Fruit fly (Drosophila melanogaster): ENCODE results near the gene CG15177.

CG15177 gene

DNA sequence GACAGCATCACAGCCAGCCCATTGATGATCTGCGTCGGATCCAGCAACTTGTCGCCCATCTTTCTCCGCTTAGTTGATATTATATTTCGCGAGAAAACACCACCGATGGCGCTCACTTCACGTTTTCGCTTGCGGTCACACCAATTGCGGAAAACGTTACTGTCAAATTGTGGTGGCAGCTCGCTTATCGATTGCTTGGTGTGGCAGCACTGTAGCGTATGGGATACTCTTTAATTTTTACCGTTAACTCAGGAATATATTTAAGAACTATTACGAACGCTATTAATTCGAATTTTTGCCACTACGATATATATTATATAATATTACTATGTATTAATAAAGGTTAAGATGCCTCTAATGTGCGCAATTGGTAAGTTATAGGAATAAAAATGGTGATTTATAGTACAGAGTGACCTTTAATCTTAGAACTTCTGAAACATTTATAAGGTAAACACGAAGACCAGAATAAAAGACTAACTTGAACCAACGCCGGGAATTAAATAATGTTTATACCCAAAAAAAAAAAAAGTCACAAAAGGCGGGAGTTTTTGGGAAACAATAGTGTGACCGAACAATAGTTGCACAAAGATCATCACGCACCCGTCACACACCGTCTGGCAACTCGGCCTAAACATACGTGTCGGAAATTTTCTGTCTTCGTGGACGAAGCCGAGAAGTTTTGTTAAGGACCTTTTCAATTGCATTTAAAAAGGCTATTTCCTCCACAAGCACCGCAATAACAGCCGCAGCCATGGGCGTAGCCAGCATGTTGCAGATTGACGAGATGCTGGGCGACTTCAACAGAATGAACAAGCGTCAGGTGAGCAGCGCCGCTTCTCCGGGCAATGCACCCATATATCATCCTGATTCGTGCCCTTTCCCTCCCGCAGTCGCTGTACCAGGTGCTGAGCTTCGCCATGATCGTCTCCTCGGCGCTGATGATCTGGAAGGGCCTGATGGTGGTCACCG is 28.4 kb upstream of the CG15177 start, which contains the start of the genes CG1307 and twr (continued):
- TF ChIP-seq usp (GFP tag; optimal IDR thresholded peaks at IDR 0.05), result no peak
- TF ChIP-seq CG6272 (GFP tag; IDR thresholded peaks at IDR 0.05), result no peak
- TF ChIP-seq D19B (GFP tag; optimal IDR thresholded peaks at IDR 0.05), result peak; percentile 26
- TF ChIP-seq crc (GFP tag; optimal IDR thresholded peaks at IDR 0.05), result no peak
- 0 out of 2 replicates have a peak, but pooled peaks have one; percentile 6 for TF ChIP-seq wdn (GFP tag; IDR thresholded peaks at IDR 0.05)
- 0 out of 2 replicates have a peak, but pooled peaks have one; percentile 25 for TF ChIP-seq Ptx1 (GFP tag; IDR thresholded peaks at IDR 0.05)
- TF ChIP-seq Xbp1 (GFP tag; optimal IDR thresholded peaks at IDR 0.05), result peak; percentile 55
- TF ChIP-seq shn (GFP tag; optimal IDR thresholded peaks at IDR 0.05), result no peak
- peak; percentile 55 for TF ChIP-seq row (GFP tag; IDR thresholded peaks at IDR 0.05)
- TF ChIP-seq CG10147 (GFP tag; optimal IDR thresholded peaks at IDR 0.05), result no peak
- no peak for TF ChIP-seq Blimp-1 (GFP tag; optimal IDR thresholded peaks at IDR 0.05)
- TF ChIP-seq NC2β (GFP tag; optimal IDR thresholded peaks at IDR 0.05), result no peak
- peak; percentile 11 for TF ChIP-seq CG10209 (GFP tag; optimal IDR thresholded peaks at IDR 0.05)
- TF ChIP-seq CG32767 (GFP tag; IDR thresholded peaks at IDR 0.05), result no peak
- TF ChIP-seq CG1647 (GFP tag; optimal IDR thresholded peaks at IDR 0.05), result no peak
- TF ChIP-seq NFAT (GFP tag; IDR thresholded peaks at IDR 0.05), result peak; percentile 48
- TF ChIP-seq CG2120 (GFP tag; optimal IDR thresholded peaks at IDR 0.05), result peak; percentile 7
- no peak; the same call in 1 of the 2 replicates for TF ChIP-seq stc (GFP tag; IDR thresholded peaks at IDR 0.05)
- peak; percentile 28 for TF ChIP-seq CG10462 (GFP tag; optimal IDR thresholded peaks at IDR 0.05)
- peak; percentile 11 for TF ChIP-seq bab2 (GFP tag; optimal IDR thresholded peaks at IDR 0.05)
- no peak for TF ChIP-seq sens-2 (GFP tag; IDR thresholded peaks at IDR 0.05)
- TF ChIP-seq pzg (GFP tag; optimal IDR thresholded peaks at IDR 0.05), result peak; percentile 74
- TF ChIP-seq CG31224 (GFP tag; IDR thresholded peaks at IDR 0.05), result no peak
- TF ChIP-seq CG9876 (GFP tag; optimal IDR thresholded peaks at IDR 0.05), result no peak
- TF ChIP-seq kah (GFP tag; optimal IDR thresholded peaks at IDR 0.05), result peak; percentile 5
- TF ChIP-seq CG11456 (GFP tag; IDR thresholded peaks at IDR 0.05), result peak; percentile 60; the same call in 1 of the 3 replicates
- TF ChIP-seq caup (GFP tag; optimal IDR thresholded peaks at IDR 0.05; ENCODE audit: severe bottlenecking), result no peak
- TF ChIP-seq Max (GFP tag; optimal IDR thresholded peaks at IDR 0.05), result peak; percentile 22
- peak; percentile 49 for TF ChIP-seq slbo (GFP tag; IDR thresholded peaks at IDR 0.05)
- peak; percentile 38 for TF ChIP-seq CG12391 (tag; optimal IDR thresholded peaks at IDR 0.05)
- TF ChIP-seq stwl (tag; optimal IDR thresholded peaks at IDR 0.05), result peak; percentile 51
- TF ChIP-seq CG3065 (GFP tag; optimal IDR thresholded peaks at IDR 0.05), result no peak
- TF ChIP-seq ssp (GFP tag; IDR thresholded peaks at IDR 0.05), result peak; percentile 51; the same call in 1 of the 2 replicates
- no peak for TF ChIP-seq CG7745 (tag; optimal IDR thresholded peaks at IDR 0.05)
- TF ChIP-seq Mad (GFP tag; optimal IDR thresholded peaks at IDR 0.05), result peak; percentile 7
- peak; percentile 13; the same call in 1 of the 2 replicates for TF ChIP-seq al (GFP tag; IDR thresholded peaks at IDR 0.05)
- TF ChIP-seq Dll (GFP tag; IDR thresholded peaks at IDR 0.05; ENCODE audit: partially characterized antibody), result 0 out of 4 replicates have a peak, but pooled peaks have one; percentile 25
- no peak for TF ChIP-seq gt (GFP tag; IDR thresholded peaks at IDR 0.05)
- TF ChIP-seq bsh (GFP tag; optimal IDR thresholded peaks at IDR 0.05), result peak in 1 of 2 experiments; percentile 50
- TF ChIP-seq CG30431 (GFP tag; optimal IDR thresholded peaks at IDR 0.05), result no peak
- TF ChIP-seq CkIIα-i1 (GFP tag; IDR thresholded peaks at IDR 0.05), result no peak
- TF ChIP-seq CG4617 (GFP tag; optimal IDR thresholded peaks at IDR 0.05; ENCODE audit: borderline replicate concordance), result peak; percentile 55
- TF ChIP-seq CG16813 (GFP tag; IDR thresholded peaks at IDR 0.05; ENCODE audit: partially characterized antibody), result no peak; the same call in 2 of the 3 replicates
- no peak for TF ChIP-seq CG2678 (tag; optimal IDR thresholded peaks at IDR 0.05)
- no peak for TF ChIP-seq CG4282 (GFP tag; optimal IDR thresholded peaks at IDR 0.05)
- TF ChIP-seq pros (GFP tag; optimal IDR thresholded peaks at IDR 0.05), result no peak
- no peak for TF ChIP-seq CG1603 (tag; optimal IDR thresholded peaks at IDR 0.05)
- TF ChIP-seq CG11560 (tag; IDR thresholded peaks at IDR 0.05), result no peak
